Worm (Caenorhabditis elegans) whole organism, mixed stage, embryonic: ENCODE measurements around the gene ceh-32.

Experiments
- M03D4.4 ChIP-seq: sonication (generic microtip); optimal IDR thresholded peaks from 2 replicates; lab custom pipeline; 2017; ENCODE audit warnings: mild to moderate bottlenecking, missing genetic modification characterization, missing compliant biosample characterization
- bed-3 ChIP-seq: fragments of 200-800 bp; sonication (Bioruptor generic); optimal IDR thresholded peaks from 3 replicates; lab custom pipeline; 2018; ENCODE audit warnings: mild to moderate bottlenecking, missing genetic modification characterization, moderate library complexity, missing compliant biosample characterization
- blmp-1 ChIP-seq: fragments of 150-350 bp; optimal IDR thresholded peaks from 2 replicates; lab custom pipeline; 2014; ENCODE audit warnings: missing biosample characterization, missing genetic modification characterization
- ceh-39 ChIP-seq: fragments of 150-350 bp; optimal IDR thresholded peaks from 2 replicates; lab custom pipeline; 2014; ENCODE audit warnings: missing biosample characterization, missing genetic modification characterization
- ces-1 ChIP-seq: fragments of 150-350 bp; optimal IDR thresholded peaks from 2 replicates; lab custom pipeline; 2014; ENCODE audit warnings: missing biosample characterization, missing genetic modification reagents, missing genetic modification characterization
- cnd-1 ChIP-seq: fragments of 200-800 bp; sonication (Bioruptor generic); optimal IDR thresholded peaks from 2 replicates; lab custom pipeline; 2018; ENCODE audit warnings: mild to moderate bottlenecking, missing genetic modification characterization, missing compliant biosample characterization
- elt-3 ChIP-seq: fragments of 150-350 bp; optimal IDR thresholded peaks from 2 replicates; lab custom pipeline; 2014; ENCODE audit warnings: missing biosample characterization, missing genetic modification characterization
- flh-1 ChIP-seq: fragments of 200-800 bp; sonication (Bioruptor generic); optimal IDR thresholded peaks from 2 replicates; lab custom pipeline; 2018; ENCODE audit warnings: mild to moderate bottlenecking, missing genetic modification characterization, moderate library complexity, missing compliant biosample characterization
- ham-2 ChIP-seq: fragments of 200-800 bp; sonication (Bioruptor generic); optimal IDR thresholded peaks from 2 replicates; lab custom pipeline; 2018; ENCODE audit warnings: mild to moderate bottlenecking, missing genetic modification characterization, missing compliant biosample characterization
- hlh-1 ChIP-seq: fragments of 150-350 bp; optimal IDR thresholded peaks from 2 replicates; lab custom pipeline; 2014; ENCODE audit warnings: missing biosample characterization, missing genetic modification reagents, missing genetic modification characterization
- lin-32 ChIP-seq: fragments of 200-800 bp; sonication (Bioruptor generic); optimal IDR thresholded peaks from 2 replicates; lab custom pipeline; 2018; ENCODE audit warnings: mild to moderate bottlenecking, missing genetic modification characterization, missing compliant biosample characterization
- lsy-2 ChIP-seq: fragments of 150-350 bp; optimal IDR thresholded peaks from 2 replicates; lab custom pipeline; 2014; ENCODE audit warnings: missing biosample characterization, missing genetic modification characterization
- mab-5 ChIP-seq: fragments of 150-350 bp; optimal IDR thresholded peaks from 2 replicates; lab custom pipeline; 2014; ENCODE audit warnings: missing biosample characterization, missing genetic modification characterization
- mls-2 ChIP-seq: sonication (generic microtip); optimal IDR thresholded peaks from 2 replicates; lab custom pipeline; 2016; ENCODE audit warnings: mild to moderate bottlenecking, missing genetic modification characterization, moderate library complexity, missing compliant biosample characterization
- nhr-2 ChIP-seq: fragments of 150-350 bp; optimal IDR thresholded peaks from 2 replicates; lab custom pipeline; 2014; ENCODE audit warnings: missing biosample characterization, missing genetic modification characterization
- nhr-237 ChIP-seq: fragments of 150-350 bp; optimal IDR thresholded peaks from 2 replicates; lab custom pipeline; 2014; ENCODE audit warnings: missing biosample characterization, missing genetic modification characterization
- nhr-76 ChIP-seq: sonication (generic microtip); optimal IDR thresholded peaks from 2 replicates; lab custom pipeline; 2017; ENCODE audit warnings: missing biosample characterization, missing genetic modification characterization
- pha-4 ChIP-seq: fragments of 150-350 bp; optimal IDR thresholded peaks from 2 replicates; lab custom pipeline; 2018; ENCODE audit warnings: missing biosample characterization, missing genetic modification reagents, missing genetic modification characterization
- sem-2 ChIP-seq: fragments of 200-800 bp; sonication (Bioruptor generic); optimal IDR thresholded peaks from 2 replicates; lab custom pipeline; 2018; ENCODE audit warnings: mild to moderate bottlenecking, missing genetic modification characterization, missing compliant biosample characterization
- sptf-1 ChIP-seq: sonication (generic microtip); optimal IDR thresholded peaks from 2 replicates; lab custom pipeline; 2017; ENCODE audit warnings: mild to moderate bottlenecking, missing genetic modification characterization, moderate library complexity, missing compliant biosample characterization
- tbx-8 ChIP-seq: fragments of 200-800 bp; sonication (Bioruptor generic); optimal IDR thresholded peaks from 2 replicates; lab custom pipeline; 2018; ENCODE audit warnings: mild to moderate bottlenecking, missing genetic modification characterization, moderate library complexity, missing compliant biosample characterization
- unc-120 ChIP-seq: sonication (generic microtip); optimal IDR thresholded peaks from 2 replicates; lab custom pipeline; 2017; ENCODE audit warnings: missing genetic modification characterization, missing compliant biosample characterization; ENCODE audit not compliant: poor library complexity, severe bottlenecking
- unc-39 ChIP-seq: fragments of 150-350 bp; optimal IDR thresholded peaks from 2 replicates; lab custom pipeline; 2014; ENCODE audit warnings: missing biosample characterization, missing genetic modification characterization
- unc-62 ChIP-seq: fragments of 150-350 bp; optimal IDR thresholded peaks from 2 replicates; lab custom pipeline; 2014; ENCODE audit warnings: missing biosample characterization, missing genetic modification reagents, missing genetic modification characterization
- zip-8 ChIP-seq: fragments of 150-350 bp; optimal IDR thresholded peaks from 2 replicates; lab custom pipeline; 2014; ENCODE audit warnings: missing biosample characterization, missing genetic modification characterization
- ztf-11 ChIP-seq: fragments of 150-350 bp; optimal IDR thresholded peaks from 2 replicates; lab custom pipeline; 2014; ENCODE audit warnings: missing biosample characterization, missing genetic modification characterization

Gene ceh-32

DNA sequence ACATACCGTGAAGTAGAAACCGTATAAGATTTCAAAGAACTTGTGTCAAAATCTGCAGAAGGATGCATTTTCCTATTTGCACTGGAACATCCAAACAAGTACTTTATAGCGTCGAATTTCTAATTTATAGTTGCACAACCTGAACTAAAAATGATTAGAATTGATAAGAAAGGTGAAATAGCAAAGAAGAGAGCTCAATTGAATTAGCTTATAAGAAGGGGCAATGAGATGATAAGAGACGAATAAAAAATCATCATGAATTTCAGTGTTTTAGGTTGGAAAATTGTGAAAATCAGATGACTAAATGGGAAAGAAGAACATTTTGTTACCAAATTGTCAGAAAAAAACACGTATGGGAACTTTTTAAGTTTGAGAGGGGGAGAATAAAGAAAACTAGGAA is 13.6 kb downstream of the ceh-32 start, which contains the start of gene W05E10.1:
W05E10.1 (minus strand) TSS at position 139 of the 400 bp plus-strand sequence.
- TF ChIP-seq bed-3 (GFP tag; lab: Kevin White, UChicago) = no peak
- TF ChIP-seq sem-2 (GFP tag; lab: Kevin White, UChicago) = no peak
- no peak for TF ChIP-seq M03D4.4 (tag; lab: Kevin White, UChicago)
- TF ChIP-seq flh-1 = no peak
- no peak for TF ChIP-seq elt-3 (tag; lab: Kevin White, UChicago)
- no peak for TF ChIP-seq pha-4 (tag; lab: Kevin White, UChicago)
- no peak for TF ChIP-seq unc-62 (GFP tag; lab: Kevin White, UChicago)
- no peak for TF ChIP-seq lin-32 (GFP tag; lab: Kevin White, UChicago)
- no peak for TF ChIP-seq blmp-1 (tag; lab: Kevin White, UChicago)
- no peak for TF ChIP-seq ztf-11 (tag; lab: Kevin White, UChicago)
- TF ChIP-seq tbx-8 (GFP tag; lab: Kevin White, UChicago) = no peak
- no peak for TF ChIP-seq nhr-237
- TF ChIP-seq cnd-1 (tag; lab: Kevin White, UChicago) = no peak
- no peak for TF ChIP-seq mab-5 (tag; lab: Kevin White, UChicago)

DNA sequence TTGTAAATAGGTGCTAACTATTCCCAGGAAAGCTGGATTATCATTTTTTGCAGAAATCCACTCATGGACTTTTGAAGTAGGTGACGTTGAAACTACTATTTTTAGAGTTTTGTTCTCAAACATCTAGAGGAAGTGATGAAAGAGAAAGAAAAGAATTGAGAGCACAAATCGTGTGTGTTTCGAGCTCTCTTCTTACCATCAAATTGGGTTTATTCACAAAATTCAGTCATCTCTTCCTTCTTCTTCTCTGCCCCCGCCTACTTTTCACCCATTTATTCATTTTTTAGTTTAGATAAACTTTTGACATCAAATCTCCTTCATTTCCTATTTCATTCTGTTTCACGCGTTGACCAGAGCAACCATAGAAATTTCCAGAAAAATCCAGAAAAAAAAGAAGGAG is 18.3 kb downstream of the ceh-32 start, which contains the start of gene W05E10.2:
W05E10.2 (plus strand) TSS at position 301 of the 400 bp plus-strand sequence.
- no peak for TF ChIP-seq mab-5 (tag; lab: Kevin White, UChicago)
- TF ChIP-seq ztf-11 (tag; lab: Kevin White, UChicago) = no peak
- TF ChIP-seq ces-1 = peak; percentile 33

DNA sequence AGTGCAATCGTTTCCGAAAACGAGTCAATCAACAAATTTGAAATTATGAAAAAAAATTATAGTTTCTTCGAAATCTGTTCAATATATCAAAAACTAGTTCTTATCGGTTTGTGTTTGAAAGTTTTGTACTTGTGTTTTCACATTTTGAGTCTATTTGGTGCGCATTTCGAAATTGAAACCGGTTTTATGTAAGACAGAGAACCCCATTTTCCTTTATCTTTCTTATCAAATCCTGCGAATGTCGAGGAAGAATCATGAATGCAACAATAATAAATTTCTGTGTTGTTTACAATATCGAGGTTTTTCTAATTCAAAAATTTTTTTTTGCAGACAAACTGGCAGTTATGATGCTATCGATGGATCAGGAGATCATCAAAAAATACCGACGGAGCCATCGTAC is 22.3 kb downstream of the ceh-32 start:
- TF ChIP-seq sptf-1 (tag; lab: Kevin White, UChicago) = no peak
- no peak for TF ChIP-seq lsy-2 (tag; lab: Kevin White, UChicago)
- no peak for TF ChIP-seq cnd-1 (tag; lab: Kevin White, UChicago)
- no peak for TF ChIP-seq mab-5 (tag; lab: Kevin White, UChicago)
- TF ChIP-seq nhr-237 = no peak
- no peak for TF ChIP-seq nhr-76
- no peak for TF ChIP-seq flh-1
- TF ChIP-seq lin-32 (GFP tag; lab: Kevin White, UChicago) = no peak
- no peak for TF ChIP-seq elt-3 (tag; lab: Kevin White, UChicago)
- TF ChIP-seq tbx-8 (GFP tag; lab: Kevin White, UChicago) = no peak
- no peak for TF ChIP-seq pha-4 (tag; lab: Kevin White, UChicago)
- no peak for TF ChIP-seq unc-120 (tag; lab: Kevin White, UChicago)

DNA sequence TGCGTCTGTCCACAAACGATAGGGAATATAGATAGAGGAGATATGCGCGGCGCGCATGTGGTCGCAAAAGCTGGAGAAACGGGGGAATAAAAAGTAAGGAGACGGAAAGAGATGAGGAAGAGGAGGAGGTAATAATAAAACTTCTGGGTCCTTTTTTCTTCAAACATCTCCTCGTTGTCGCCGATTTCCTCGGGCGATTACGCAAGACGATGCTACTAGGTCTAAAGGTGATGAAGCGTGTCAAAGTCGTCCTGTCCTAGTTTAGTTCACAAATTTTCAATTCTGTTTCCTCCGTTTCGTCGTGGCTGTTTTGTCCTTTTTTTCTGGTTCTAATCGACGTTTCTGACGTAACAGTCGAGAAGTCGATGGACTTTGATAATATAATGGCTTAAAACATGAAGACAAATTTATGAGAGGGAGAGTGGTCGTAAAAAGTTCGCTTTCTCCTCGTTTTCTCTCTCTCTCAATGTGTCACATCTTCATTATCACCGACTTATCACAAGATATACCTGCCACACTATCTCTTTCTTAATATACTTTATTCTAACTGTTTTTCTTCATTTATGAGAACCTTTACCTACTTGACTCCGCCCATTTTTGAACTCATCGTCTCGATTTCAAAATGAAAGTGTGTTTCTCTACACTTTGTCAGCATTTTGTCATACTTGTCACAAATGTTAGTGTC is 24.5 kb downstream of the ceh-32 start:
- no peak for TF ChIP-seq lin-32 (GFP tag; lab: Kevin White, UChicago)
- peak; percentile 42 for TF ChIP-seq zip-8 (tag; lab: Kevin White, UChicago)
- TF ChIP-seq mab-5 (tag; lab: Kevin White, UChicago) = no peak
- peak; percentile 49 for TF ChIP-seq ham-2 (GFP tag; lab: Kevin White, UChicago)
- TF ChIP-seq unc-62 (GFP tag; lab: Kevin White, UChicago) = peak; percentile 46
- peak; percentile 25 for TF ChIP-seq blmp-1 (tag; lab: Kevin White, UChicago)

DNA sequence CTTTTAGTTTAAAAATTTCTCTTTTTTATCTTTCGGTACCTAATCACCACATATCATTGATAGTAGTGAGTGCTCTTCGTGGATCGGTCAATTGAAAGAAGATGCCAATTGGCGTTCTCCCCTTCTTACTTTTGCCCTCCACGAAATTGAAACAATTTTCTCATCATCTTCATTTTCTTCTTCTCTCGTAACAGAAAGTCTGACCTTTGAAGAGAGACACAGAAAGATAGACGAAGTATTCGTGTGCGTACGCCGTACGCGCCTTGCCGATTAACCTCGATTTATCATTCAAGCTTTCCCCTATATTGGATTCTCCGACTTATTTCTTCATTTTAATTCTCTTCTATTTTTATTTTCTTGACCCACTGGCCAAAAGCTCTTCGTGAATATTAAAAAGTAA is 27.7 kb downstream of the ceh-32 start:
- TF ChIP-seq unc-120 (tag; lab: Kevin White, UChicago) = peak; percentile 60
- TF ChIP-seq ceh-39 (tag; lab: Kevin White, UChicago) = no peak
- TF ChIP-seq hlh-1 = peak; percentile 76

DNA sequence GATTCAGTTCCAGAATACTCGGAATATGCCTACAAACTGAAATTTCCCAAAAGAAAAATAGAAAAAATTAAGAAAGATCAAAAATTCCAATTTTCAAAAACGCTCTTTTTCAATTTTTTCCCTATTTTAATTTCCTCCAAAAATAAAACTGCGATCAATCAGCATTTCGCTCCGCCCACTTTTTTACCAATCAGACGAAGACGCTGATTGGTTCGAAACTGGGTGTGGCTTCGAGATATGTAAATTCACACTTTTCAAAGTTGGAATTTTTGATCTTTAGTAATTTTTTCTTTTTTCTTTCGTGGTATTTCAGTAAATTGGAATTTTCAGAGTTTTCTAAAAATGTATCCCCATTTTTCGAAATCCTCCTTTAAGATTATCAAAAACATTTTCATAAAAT is 28.2 kb downstream of the ceh-32 start:
- TF ChIP-seq tbx-8 (GFP tag; lab: Kevin White, UChicago) = no peak
- TF ChIP-seq hlh-1 = no peak
- TF ChIP-seq mls-2 (tag; lab: Kevin White, UChicago) = no peak
- no peak for TF ChIP-seq unc-39 (tag; lab: Kevin White, UChicago)
- no peak for TF ChIP-seq unc-62 (GFP tag; lab: Kevin White, UChicago)
- TF ChIP-seq elt-3 (tag; lab: Kevin White, UChicago) = no peak
- TF ChIP-seq nhr-2 (tag; lab: Kevin White, UChicago) = no peak
